Worm (Caenorhabditis elegans) whole organism, dauer: ENCODE data around the gene Y39A3B.7.

Experiments used
- unc-62 ChIP-seq: sonication (generic microtip); optimal IDR thresholded peaks from 2 replicates; lab custom pipeline; 2017; ENCODE audit warnings: missing biosample characterization, missing genetic modification reagents, missing genetic modification characterization

The Y39A3B.7 gene

DNA sequence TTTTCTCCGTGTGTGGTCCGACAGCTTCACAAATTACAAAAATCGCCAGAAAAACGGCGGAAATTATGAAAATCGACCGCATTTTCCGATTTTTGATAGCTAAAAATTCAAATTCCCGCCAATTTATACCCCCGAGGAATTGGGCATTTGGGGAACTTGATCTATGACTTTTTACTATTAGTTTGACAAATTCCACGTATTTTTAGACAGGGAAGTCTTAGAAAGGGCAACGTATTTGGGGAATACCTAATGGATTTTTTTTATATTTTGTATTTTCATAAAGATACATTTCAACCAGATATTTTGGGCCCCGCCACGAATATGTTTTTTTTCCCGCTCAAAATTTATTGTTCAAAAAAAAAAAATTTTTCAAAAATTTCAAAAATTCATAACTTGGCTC is at the start of gene Y39A3B.7:
Gene Y39A3B.7 (minus strand): TSS at position 101 of the 400 bp plus-strand sequence.
- TF ChIP-seq unc-62 (GFP tag; lab: Kevin White, UChicago), result no peak

DNA sequence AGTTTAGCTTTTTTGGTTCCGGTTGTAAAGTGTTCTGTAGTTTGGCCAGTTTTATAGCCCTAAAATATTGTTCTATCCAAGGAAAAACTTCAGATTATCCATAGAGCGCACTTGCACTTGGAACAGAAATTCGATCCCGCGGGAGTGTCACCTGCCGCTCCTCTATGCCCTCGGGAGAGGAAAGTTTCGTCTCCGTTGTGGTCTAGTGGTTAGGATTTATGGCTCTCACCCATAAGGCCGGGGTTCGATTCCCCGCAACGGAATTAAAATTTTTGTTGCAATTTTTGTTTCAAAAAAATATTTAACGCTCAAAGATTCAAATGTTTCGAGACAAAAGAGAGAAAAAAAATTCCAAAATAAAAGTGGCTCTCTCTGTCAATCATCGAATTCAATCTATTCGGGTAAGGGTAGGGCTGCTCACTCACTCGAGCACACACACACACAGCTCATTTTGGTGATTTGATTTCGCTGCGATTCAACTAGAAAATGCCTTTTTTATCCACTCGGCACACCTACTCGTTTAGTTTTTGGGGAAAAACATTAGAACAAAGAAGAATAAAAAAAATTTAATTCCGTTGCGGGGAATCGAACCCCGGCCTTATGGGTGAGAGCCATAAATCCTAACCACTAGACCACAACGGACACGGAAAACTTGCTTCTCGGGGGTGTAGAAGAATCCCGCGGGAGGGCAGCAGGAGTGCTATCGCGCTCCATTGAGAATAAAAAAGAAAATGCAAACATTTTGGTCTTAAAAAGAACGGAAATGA is 47.8 kb upstream of the Y39A3B.7 start:
- no peak for TF ChIP-seq unc-62 (GFP tag; lab: Kevin White, UChicago)

DNA sequence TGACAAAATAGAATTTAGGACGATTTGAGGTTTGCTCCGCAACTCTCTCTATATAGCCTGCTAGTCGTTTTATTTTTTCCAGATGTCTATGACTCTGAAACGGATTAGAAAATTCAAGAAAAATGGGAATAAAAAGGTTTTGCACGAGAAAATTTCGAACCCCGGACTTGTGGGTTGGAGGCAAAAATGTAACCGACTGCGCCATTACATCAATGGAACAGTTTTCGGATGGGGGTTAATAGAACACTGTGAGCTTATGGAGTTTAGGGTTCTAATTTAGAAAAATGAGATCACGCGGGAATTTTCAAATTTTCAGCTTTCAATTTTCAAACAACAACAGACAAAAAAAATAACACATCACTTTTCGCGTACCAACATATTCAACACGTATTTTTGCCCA is 47.0 kb upstream of the Y39A3B.7 start:
- no peak for TF ChIP-seq unc-62 (GFP tag; lab: Kevin White, UChicago)

DNA sequence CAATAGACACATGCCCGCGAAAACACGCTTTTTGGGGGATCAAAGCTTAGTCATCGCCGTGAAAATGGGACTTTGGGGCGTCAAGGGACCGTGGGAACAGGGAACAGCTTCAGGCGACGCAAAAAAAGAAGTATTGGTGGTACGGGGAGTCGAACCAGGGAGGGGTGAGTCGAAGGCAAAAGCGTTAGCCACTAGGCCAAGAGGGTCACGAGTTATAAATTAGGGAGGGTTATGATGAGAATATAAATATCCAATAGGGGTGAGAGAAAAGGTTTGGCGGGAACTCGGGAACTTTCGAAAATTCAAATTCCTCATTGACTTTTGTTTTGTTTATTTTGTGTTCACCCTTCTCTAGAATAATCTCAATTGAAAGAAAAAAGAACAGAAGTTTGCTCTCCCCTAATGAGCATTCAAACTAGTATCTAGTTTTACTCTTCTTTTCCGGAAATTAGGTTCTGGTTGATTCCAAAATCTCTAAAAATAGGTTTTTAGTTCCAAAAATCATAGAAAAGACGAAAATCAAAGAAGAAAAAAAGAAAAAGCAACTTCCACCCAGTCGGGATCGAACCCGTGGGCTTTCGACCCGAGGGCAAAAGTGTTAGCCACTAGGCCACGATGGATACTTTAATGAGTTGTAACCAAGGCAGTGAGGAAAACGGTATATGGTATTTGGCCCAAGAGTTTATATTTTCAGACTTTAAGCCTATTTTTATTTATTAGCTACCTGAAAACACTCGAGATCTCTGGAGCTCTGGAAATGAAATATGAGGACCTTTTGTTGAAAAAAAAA is 46.2 kb upstream of the Y39A3B.7 start:
- TF ChIP-seq unc-62 (GFP tag; lab: Kevin White, UChicago), result no peak

DNA sequence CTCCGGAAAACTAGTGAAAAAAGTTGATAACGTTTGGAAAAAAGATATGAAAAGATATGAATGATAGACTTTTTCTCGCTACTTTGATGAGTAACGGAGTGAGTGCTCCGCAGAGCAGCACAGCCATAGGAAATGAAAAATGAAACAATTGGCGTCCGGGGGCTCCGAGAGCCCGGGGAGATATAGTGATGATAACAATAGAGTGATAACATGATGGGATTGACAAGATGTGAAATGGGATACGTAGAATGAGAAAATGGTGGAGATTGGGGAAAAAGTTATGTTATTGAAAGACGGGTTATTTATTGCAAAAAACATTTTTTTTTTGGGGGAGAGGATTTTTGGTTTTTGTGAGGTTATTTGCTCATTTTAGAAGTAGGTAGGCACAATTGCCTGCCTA is 42.8 kb upstream of the Y39A3B.7 start:
- TF ChIP-seq unc-62 (GFP tag; lab: Kevin White, UChicago), result no peak

DNA sequence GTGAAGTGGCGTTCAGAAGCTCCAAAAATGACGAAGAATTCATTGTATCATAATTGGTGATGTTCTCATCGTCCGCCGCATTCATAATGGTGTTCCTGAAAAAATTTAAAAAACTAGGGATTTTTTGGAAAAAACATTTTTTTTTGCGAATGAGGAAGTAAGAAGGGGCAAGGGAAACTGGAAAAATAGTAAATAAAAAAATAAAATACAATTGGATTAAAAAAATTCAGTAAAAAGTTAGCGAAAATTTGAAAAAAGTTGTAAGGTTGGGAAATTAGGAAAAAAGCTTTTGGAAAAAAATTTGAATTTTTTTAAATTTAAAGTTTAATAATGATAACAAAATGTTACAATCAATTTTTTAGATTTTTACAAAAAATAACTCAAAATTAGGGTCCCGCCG is 36.7 kb upstream of the Y39A3B.7 start, which contains the start of gene ckr-2:
Gene ckr-2 (minus strand): TSS at position 101 of the 400 bp plus-strand sequence.
- no peak for TF ChIP-seq unc-62 (GFP tag; lab: Kevin White, UChicago)

DNA sequence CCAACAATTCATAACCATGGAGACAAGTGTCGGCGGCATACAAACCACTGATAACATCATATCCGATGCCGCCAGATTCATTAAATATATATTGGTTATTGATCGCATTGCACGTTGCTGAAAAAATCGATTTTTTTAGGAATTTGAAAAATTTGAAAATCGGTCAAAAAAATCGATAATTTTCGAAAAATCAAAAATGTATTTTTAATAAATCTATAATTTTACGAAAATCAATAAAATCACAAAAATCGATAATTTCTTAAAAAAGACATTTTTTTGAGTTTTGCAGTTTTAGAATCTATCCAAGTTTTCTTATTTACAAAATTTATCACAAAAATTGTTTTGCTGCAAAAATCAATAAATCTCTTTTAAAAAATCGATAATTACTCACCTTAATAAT is 30.7 kb upstream of the Y39A3B.7 start:
- no peak for TF ChIP-seq unc-62 (GFP tag; lab: Kevin White, UChicago)

DNA sequence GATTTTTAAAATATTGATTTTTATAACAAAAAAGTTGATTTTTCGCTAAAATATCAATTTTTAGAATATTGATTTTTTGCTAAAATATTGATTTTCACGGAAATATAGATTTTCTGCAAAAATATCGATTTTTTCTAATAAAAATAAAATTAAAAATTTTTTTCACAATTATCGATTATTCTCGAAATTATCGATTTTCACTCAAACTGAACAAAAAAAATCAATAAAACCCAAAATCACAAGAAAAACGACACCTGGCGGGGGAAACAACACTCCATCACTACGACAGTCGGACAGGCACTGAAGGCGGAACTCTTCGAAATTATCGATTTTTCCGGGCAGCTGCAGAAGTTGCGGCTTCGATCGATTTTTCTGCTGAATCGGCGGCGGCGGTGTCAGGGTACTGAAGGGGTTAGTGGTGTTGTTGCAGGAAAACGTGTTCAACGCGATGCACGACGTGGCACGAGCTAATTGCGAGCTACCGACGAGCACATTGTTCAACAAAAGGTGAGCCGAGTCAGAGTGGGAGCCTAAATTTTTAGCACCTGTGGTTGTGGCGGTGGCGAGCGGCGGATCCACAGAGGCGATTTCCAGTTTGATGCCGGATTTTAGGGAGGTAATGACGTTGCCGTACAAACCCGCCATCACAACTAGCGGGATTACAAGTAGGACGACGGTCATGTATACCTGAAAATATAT is 28.5 kb upstream of the Y39A3B.7 start:
- TF ChIP-seq unc-62 (GFP tag; lab: Kevin White, UChicago), result no peak

DNA sequence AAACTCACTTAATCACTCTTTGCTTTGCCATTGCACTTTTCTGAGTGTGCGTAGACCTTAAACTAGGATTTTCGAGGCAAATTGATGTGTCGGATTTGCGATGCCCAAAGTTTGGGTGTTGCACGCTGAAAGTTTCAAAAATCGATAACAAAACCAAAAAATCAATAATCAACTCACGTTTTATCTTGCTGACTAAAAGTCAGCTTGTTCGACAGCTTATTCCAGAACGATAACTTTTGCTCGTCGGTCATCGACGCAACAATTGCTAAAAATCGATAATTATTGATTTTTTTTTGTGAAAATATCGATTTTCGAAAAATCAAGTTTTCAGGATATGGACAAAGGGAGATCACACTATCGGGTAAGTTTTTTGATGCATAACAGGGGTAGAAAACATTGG is 27.8 kb upstream of the Y39A3B.7 start:
- TF ChIP-seq unc-62 (GFP tag; lab: Kevin White, UChicago), result no peak

DNA sequence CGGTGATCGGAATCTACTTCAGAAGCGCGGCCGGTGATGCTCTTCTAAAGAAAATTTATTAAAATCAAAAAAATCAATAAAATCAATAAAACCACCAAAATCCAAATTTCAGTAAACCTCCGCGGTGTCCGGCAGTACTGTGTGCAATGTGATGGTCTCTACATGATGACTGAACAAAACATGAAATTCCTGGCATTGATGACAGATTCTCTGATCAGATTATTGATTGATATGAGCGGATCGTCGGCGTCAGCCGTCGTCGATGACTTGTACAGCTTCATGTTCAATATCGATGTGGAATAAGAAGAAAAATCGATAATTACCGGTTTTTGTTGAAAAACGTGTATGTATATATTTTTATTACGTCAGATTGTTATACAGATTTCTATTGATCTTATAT is 24.1 kb upstream of the Y39A3B.7 start:
- TF ChIP-seq unc-62 (GFP tag; lab: Kevin White, UChicago), result no peak

DNA sequence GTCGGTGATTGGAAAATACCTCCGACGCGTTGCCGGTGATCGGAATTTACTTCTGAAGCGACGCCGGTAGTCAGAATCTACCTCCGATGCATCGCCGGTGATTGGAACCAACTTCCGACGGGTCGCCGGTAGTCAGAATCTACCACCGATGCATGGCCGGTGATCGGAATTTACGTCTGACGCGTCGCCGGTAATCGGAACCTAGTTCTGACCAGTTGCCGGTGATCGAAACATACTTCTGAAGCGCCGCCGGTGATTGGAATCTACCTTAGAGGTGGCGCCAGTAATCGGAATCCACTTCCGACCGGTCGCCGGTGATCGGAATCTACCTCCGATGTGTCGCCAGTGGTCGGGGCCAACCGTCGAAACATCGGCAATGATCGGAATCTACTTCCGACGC is 23.6 kb upstream of the Y39A3B.7 start:
- TF ChIP-seq unc-62 (GFP tag; lab: Kevin White, UChicago), result no peak

DNA sequence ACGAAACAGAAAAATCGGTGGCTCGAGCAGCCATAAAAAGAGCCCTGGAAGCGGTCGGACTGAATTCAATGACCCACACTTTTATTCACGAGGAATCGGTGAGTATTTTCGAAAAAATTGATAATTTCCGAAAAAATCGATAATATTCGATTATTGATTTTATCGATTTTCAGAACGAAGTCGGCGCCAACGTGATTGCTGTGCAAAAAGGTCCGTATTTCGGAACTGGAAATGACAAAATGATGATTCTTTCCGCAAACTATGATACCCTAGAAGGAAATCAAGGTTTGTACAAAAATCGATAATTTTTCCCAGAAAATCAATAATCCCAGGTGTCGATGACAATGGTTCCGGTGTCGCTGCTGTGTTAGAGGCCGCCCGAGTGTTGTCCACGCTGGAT is 22.2 kb upstream of the Y39A3B.7 start:
- no peak for TF ChIP-seq unc-62 (GFP tag; lab: Kevin White, UChicago)

DNA sequence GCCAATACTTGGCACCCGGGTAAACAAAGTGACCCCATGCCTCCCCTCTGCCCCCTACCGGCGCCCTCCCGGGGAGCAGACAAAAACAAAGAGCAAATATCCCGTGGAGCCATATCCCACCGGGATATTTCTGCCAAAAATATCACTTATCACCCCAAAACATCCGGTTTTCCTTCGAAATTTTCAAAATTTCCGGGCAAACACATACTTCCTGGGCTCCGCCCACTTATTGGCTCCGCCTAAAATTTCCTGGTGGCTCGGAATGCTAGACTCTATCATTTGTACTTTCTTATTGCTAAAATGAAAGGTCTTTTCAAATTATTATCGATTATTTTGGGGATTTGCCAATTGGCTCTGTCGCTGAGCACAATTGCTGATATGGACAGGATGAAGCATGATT is 21.0 kb upstream of the Y39A3B.7 start, which contains the start of gene Y39A3B.1:
Gene Y39A3B.1 (plus strand): TSS at position 301 of the 400 bp plus-strand sequence.
- no peak for TF ChIP-seq unc-62 (GFP tag; lab: Kevin White, UChicago)

DNA sequence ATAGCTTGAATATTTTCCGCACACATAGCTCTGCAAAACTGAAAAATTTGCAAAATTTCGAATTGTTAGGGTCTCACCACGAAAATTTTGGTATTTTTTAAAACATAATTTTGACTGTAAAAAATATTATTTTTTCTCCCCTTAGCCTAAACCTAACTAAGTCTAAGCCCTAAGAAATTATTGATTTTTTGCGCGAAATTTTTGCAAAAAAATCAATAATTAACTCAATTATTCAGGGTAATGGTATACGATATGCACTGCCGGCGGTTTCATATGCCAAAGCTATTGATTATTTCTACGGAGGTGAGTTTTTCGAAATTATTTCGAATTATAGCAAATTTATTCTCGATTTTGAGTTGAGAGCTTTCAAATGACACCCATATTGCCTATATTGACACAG is 16.4 kb upstream of the Y39A3B.7 start:
- TF ChIP-seq unc-62 (GFP tag; lab: Kevin White, UChicago), result no peak

DNA sequence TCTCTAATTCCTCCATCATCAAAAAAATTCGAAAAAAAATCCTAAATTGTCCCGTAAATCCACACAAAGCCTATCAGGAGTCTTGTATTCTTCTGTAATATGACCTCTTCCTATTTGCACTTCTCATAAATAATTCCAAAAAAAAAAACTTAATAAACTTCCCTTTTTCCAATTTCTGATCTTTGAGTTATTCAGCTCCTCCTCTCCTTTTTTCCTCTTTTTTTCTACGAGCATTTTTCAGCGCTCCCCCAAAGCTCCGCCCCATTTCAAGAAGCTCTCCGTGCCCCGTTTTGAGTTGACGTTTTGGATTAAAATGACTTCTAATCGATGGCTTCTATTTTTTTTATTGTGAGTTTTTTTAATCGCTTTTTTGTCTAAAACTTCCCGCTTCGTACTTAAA is 12.8 kb upstream of the Y39A3B.7 start, which contains the start of gene lgc-42:
Gene lgc-42 (plus strand): TSS at position 301 of the 400 bp plus-strand sequence.
- TF ChIP-seq unc-62 (GFP tag; lab: Kevin White, UChicago), result no peak

DNA sequence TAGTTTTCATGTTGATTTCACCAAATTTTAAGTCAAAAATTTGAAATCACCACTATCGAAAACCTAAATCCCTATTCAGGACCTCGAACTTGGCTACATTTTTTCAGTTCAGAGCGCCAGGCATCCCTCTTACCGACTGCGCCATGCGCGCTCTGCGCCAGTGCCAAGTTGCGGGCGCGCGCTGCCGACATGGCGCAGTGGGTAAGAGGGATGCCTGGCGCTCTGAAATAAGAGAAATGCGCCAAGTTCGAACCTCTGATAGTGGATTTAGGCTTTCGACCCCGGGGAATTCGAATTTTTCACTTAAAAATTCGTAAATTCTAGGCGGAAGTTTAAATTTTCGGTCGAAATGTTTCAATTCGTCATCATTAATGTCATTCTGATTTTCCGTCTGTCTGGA is 5.2 kb upstream of the Y39A3B.7 start:
- no peak for TF ChIP-seq unc-62 (GFP tag; lab: Kevin White, UChicago)
